Fruit fly (Drosophila melanogaster) whole organism, prepupa: ENCODE results near the gene Sodq.
A peak's percentile ranks its signal among the peaks of the same experiment; 100 is the strongest.

ENCODE experiments used
- CG8119 ChIP-seq: fragments of 200-800 bp; sonication (Bioruptor generic); IDR thresholded peaks from 3 replicates; pipeline ENCODE4 v1.3.6; 2022; ENCODE audit warnings: missing biosample characterization, missing genetic modification characterization
- CG8319 ChIP-seq: fragments of 200-800 bp; sonication (Bioruptor generic); optimal IDR thresholded peaks from 3 replicates; lab custom pipeline; 2016; ENCODE audit warnings: missing biosample characterization, missing genetic modification characterization

DNA sequence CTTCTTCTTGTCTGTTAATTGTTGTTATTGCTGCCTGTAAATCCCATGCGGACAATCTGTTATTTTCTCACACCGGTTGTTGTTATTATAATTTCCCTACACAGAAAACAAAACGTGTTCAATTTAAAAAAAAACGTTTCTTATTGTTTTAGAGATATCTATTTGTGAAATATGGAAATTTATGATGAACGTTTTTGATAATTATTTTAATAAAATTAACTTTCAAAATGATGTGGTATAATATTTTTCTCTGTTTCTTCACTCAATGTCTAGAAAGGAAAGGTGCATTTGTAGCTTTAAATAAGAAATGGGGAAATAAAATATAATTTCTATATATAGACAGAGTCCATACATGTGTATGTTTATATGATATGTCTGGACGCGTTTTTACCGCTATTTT lies 11.3 kb upstream of the Sodq start:
- peak; percentile 79 for TF ChIP-seq CG8119
- no peak for TF ChIP-seq CG8319 (GFP tag; lab: Kevin White, UChicago)
